Fruit fly (Drosophila melanogaster) whole organism, wandering third instar larva: Measurements from ENCODE around the gene Nil.

ENCODE experiments used
- CG9705 ChIP-seq: fragments of 200-800 bp; sonication (Bioruptor generic); optimal IDR thresholded peaks from 2 replicates; lab custom pipeline; 2018; ENCODE audit warnings: missing biosample characterization, mild to moderate bottlenecking, missing genetic modification characterization
- Dif ChIP-seq: fragments of 200-275, 200-300 bp; sonication (Bioruptor generic); optimal IDR thresholded peaks from 2 replicates; lab custom pipeline; 2018; ENCODE audit warnings: missing biosample characterization, missing genetic modification characterization; ENCODE audit not compliant: partially characterized antibody
- Hnf4 ChIP-seq: fragments of 200-800 bp; sonication (Bioruptor generic); optimal IDR thresholded peaks from 2 replicates; lab custom pipeline; 2016; ENCODE audit warnings: missing biosample characterization, mild to moderate bottlenecking, missing genetic modification characterization
- Hr83 ChIP-seq: fragments of 200-300 bp; sonication (Bioruptor generic); optimal IDR thresholded peaks from 2 replicates; lab custom pipeline; 2016; ENCODE audit warnings: missing biosample characterization, mild to moderate bottlenecking, missing genetic modification characterization, moderate library complexity; ENCODE audit not compliant: poor library complexity, severe bottlenecking
- br ChIP-seq: fragments of 200-800 bp; sonication (Bioruptor generic); optimal IDR thresholded peaks from 2 replicates; lab custom pipeline; 2016; ENCODE audit warnings: missing biosample characterization, missing genetic modification characterization
- dl ChIP-seq, 2 experiments: fragments of 175-275, 200-275 bp in 1 of 2; fragments of 200-275 bp in 1 of 2; sonication (Bioruptor generic); optimal IDR thresholded peaks; lab custom pipeline; 2018; ENCODE audit warnings: mild to moderate bottlenecking in 2 of 2, missing biosample characterization in 2 of 2, missing genetic modification characterization in 2 of 2, moderate library complexity in 2 of 2; ENCODE audit not compliant: partially characterized antibody in 2 of 2, insufficient read depth in 1 of 2
- fru ChIP-seq: fragments of 200-800 bp; sonication (Bioruptor generic); optimal IDR thresholded peaks from 3 replicates; lab custom pipeline; 2016; ENCODE audit warnings: missing biosample characterization, mild to moderate bottlenecking, missing genetic modification characterization
- h ChIP-seq: fragments of 200-800 bp; sonication (Bioruptor generic); optimal IDR thresholded peaks from 3 replicates; lab custom pipeline; 2016; ENCODE audit warnings: missing biosample characterization, mild to moderate bottlenecking, missing genetic modification characterization
- pan ChIP-seq: fragments of >200 bp; optimal IDR thresholded peaks from 2 replicates; lab custom pipeline; 2017
- psq ChIP-seq: fragments of 200-800 bp; sonication (Bioruptor generic); optimal IDR thresholded peaks from 3 replicates; lab custom pipeline; 2017; ENCODE audit warnings: missing biosample characterization, mild to moderate bottlenecking, missing genetic modification characterization, moderate library complexity
- rgr ChIP-seq: fragments of 200-800 bp; sonication (Bioruptor generic); optimal IDR thresholded peaks from 3 replicates; lab custom pipeline; 2016; ENCODE audit warnings: missing biosample characterization, mild to moderate bottlenecking, missing genetic modification characterization
- tai ChIP-seq: sonication (Bioruptor generic); optimal IDR thresholded peaks from 2 replicates; lab custom pipeline; 2016; ENCODE audit warnings: missing biosample characterization, missing genetic modification characterization
- usp ChIP-seq: fragments of >200 bp; optimal IDR thresholded peaks from 2 replicates; lab custom pipeline; 2017; ENCODE audit warnings: missing biosample characterization, missing genetic modification characterization

DNA sequence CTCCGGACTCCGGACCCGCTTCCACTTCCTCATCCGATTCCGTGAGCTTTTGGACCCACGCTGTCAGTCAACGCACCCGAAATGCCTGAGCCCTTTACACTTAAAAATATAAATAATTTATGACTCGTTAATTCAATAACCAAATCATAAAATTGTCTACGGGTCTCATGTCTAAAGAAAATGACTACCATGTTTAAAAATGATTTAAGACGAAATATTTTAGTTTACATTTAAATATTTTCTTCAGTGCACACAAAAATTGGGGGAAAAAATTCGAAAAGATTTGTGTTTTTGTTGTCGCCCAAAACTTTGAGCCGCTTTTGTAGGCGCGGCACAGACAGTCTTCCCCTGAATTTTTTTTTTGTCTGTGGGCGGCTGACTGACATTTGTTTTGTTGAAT is 12.0 kb downstream of the Nil start:
- no peak for TF ChIP-seq usp
- TF ChIP-seq Hnf4 (GFP tag; lab: Kevin White, UChicago) = no peak
- TF ChIP-seq fru (GFP tag; lab: Kevin White, UChicago) = no peak
- peak; percentile 3 for TF ChIP-seq br (GFP tag; lab: Kevin White, UChicago)
- TF ChIP-seq psq (GFP tag; lab: Kevin White, UChicago) = no peak
- TF ChIP-seq CG9705 = no peak
- TF ChIP-seq dl (GFP tag; optimal IDR thresholded peaks at IDR 0.05; lab: Kevin White, UChicago; ENCODE audit: insufficient read depth in 1 of 2, partially characterized antibody in 2 of 2) = no peak
- no peak for TF ChIP-seq pan (lab: Kevin White, UChicago)
- TF ChIP-seq rgr = no peak
- no peak for TF ChIP-seq Hr83 (GFP tag; lab: Kevin White, UChicago)
- TF ChIP-seq h (GFP tag; lab: Kevin White, UChicago) = no peak
- no peak for TF ChIP-seq Dif (GFP tag; lab: Kevin White, UChicago)
- TF ChIP-seq tai = no peak
